Worm (Caenorhabditis elegans) whole organism, L2 larva: ENCODE data around the gene rhgf-2.

Source experiments
- C34F6.9 ChIP-seq: fragments of 150-350 bp; optimal IDR thresholded peaks from 2 replicates; lab custom pipeline; 2014; ENCODE audit warnings: missing biosample characterization, missing genetic modification characterization
- F13H6.1 ChIP-seq: sonication (generic microtip); optimal IDR thresholded peaks from 2 replicates; lab custom pipeline; 2016; ENCODE audit warnings: missing genetic modification characterization, missing compliant biosample characterization
- alr-1 ChIP-seq: fragments of 150-350 bp; optimal IDR thresholded peaks from 2 replicates; lab custom pipeline; 2014; ENCODE audit warnings: missing biosample characterization, missing genetic modification characterization
- aly-2 ChIP-seq: fragments of 150-350 bp; optimal IDR thresholded peaks from 2 replicates; lab custom pipeline; 2014; ENCODE audit warnings: missing biosample characterization, missing genetic modification characterization
- ama-1 ChIP-seq: fragments of 150-350 bp; optimal IDR thresholded peaks from 2 replicates; lab custom pipeline; 2018; ENCODE audit warnings: inconsistent platforms
- blmp-1 ChIP-seq: sonication (generic microtip); optimal IDR thresholded peaks from 2 replicates; lab custom pipeline; 2017; ENCODE audit warnings: missing genetic modification characterization, mild to moderate bottlenecking, missing compliant biosample characterization, antibody characterized with exemption, moderate library complexity; ENCODE audit not compliant: insufficient read depth
- ceh-16 ChIP-seq: fragments of 150-350 bp; optimal IDR thresholded peaks from 2 replicates; lab custom pipeline; 2014; ENCODE audit warnings: missing biosample characterization, missing genetic modification characterization
- ceh-82 ChIP-seq: fragments of 150-350 bp; optimal IDR thresholded peaks from 2 replicates; lab custom pipeline; 2014; ENCODE audit warnings: missing biosample characterization, missing genetic modification characterization
- crh-2 ChIP-seq: sonication (generic microtip); optimal IDR thresholded peaks from 2 replicates; lab custom pipeline; 2017; ENCODE audit warnings: missing biosample characterization, missing genetic modification characterization
- dmd-4 ChIP-seq: sonication (generic microtip); optimal IDR thresholded peaks from 2 replicates; lab custom pipeline; 2017; ENCODE audit warnings: missing biosample characterization, missing genetic modification characterization
- elt-1 ChIP-seq: fragments of 150-350 bp; optimal IDR thresholded peaks from 2 replicates; lab custom pipeline; 2014; ENCODE audit warnings: missing biosample characterization, missing genetic modification characterization
- elt-3 ChIP-seq: sonication (generic microtip); optimal IDR thresholded peaks from 2 replicates; lab custom pipeline; 2017; ENCODE audit warnings: missing biosample characterization, missing genetic modification characterization
- fos-1 ChIP-seq: fragments of 150-350 bp; optimal IDR thresholded peaks from 2 replicates; lab custom pipeline; 2014; ENCODE audit warnings: missing biosample characterization, missing genetic modification characterization
- gmeb-1 ChIP-seq: fragments of 150-350 bp; optimal IDR thresholded peaks from 2 replicates; lab custom pipeline; 2014; ENCODE audit warnings: missing biosample characterization, missing genetic modification characterization
- lin-11 ChIP-seq: fragments of 150-350 bp; sonication (generic microtip); optimal IDR thresholded peaks from 2 replicates; lab custom pipeline; 2014; ENCODE audit warnings: missing biosample characterization, missing genetic modification characterization, inconsistent platforms, mixed read lengths
- lsy-2 ChIP-seq, 2 experiments: fragments of 150-350 bp in 1 of 2; sonication (generic microtip) in 1 of 2; optimal IDR thresholded peaks; 2 replicates each; lab custom pipeline; 2014 to 2017; ENCODE audit warnings: missing biosample characterization in 2 of 2, missing genetic modification characterization in 2 of 2
- mab-5 ChIP-seq: fragments of 150-350 bp; optimal IDR thresholded peaks from 2 replicates; lab custom pipeline; 2014; ENCODE audit warnings: missing biosample characterization, missing genetic modification characterization
- mbf-1 ChIP-seq: sonication (generic microtip); optimal IDR thresholded peaks from 2 replicates; lab custom pipeline; 2017; ENCODE audit warnings: missing biosample characterization, missing genetic modification characterization
- mdl-1 ChIP-seq, 2 experiments: fragments of 150-350 bp in 1 of 2; sonication (generic microtip) in 1 of 2; optimal IDR thresholded peaks; 2 replicates each; lab custom pipeline; 2017; ENCODE audit warnings: missing biosample characterization in 2 of 2, missing genetic modification characterization in 2 of 2
- nhr-10 ChIP-seq: sonication (generic microtip); optimal IDR thresholded peaks from 2 replicates; lab custom pipeline; 2017; ENCODE audit warnings: missing biosample characterization, missing genetic modification characterization
- nhr-11 ChIP-seq: fragments of 150-350 bp; optimal IDR thresholded peaks from 2 replicates; lab custom pipeline; 2014; ENCODE audit warnings: missing biosample characterization, missing genetic modification characterization
- nhr-129 ChIP-seq: fragments of 150-350 bp; optimal IDR thresholded peaks from 2 replicates; lab custom pipeline; 2014; ENCODE audit warnings: missing biosample characterization, missing genetic modification characterization
- nhr-21 ChIP-seq: fragments of 150-350 bp; optimal IDR thresholded peaks from 2 replicates; lab custom pipeline; 2014; ENCODE audit warnings: missing biosample characterization, missing genetic modification characterization
- nhr-23 ChIP-seq: fragments of 150-350 bp; optimal IDR thresholded peaks from 2 replicates; lab custom pipeline; 2014; ENCODE audit warnings: missing biosample characterization, missing genetic modification reagents, missing genetic modification characterization
- nhr-237 ChIP-seq: fragments of 150-350 bp; optimal IDR thresholded peaks from 2 replicates; lab custom pipeline; 2014; ENCODE audit warnings: missing biosample characterization, missing genetic modification characterization
- nhr-6 ChIP-seq: fragments of 150-350 bp; optimal IDR thresholded peaks from 2 replicates; lab custom pipeline; 2014; ENCODE audit warnings: missing biosample characterization, missing genetic modification characterization
- nhr-77 ChIP-seq: fragments of 150-350 bp; optimal IDR thresholded peaks from 2 replicates; lab custom pipeline; 2014; ENCODE audit warnings: missing biosample characterization, missing genetic modification characterization
- peb-1 ChIP-seq: fragments of 150-350 bp; optimal IDR thresholded peaks from 2 replicates; lab custom pipeline; 2014; ENCODE audit warnings: missing biosample characterization, missing genetic modification characterization
- sma-3 ChIP-seq: sonication (generic microtip); optimal IDR thresholded peaks from 2 replicates; lab custom pipeline; 2016; ENCODE audit warnings: missing genetic modification reagents, missing genetic modification characterization, missing compliant biosample characterization
- sma-9 ChIP-seq, 2 experiments: fragments of 150-350 bp in 1 of 2; sonication (generic microtip) in 1 of 2; optimal IDR thresholded peaks; 2 replicates each; lab custom pipeline; 2014 to 2016; ENCODE audit warnings: missing genetic modification characterization in 2 of 2, mild to moderate bottlenecking in 1 of 2, missing biosample characterization in 1 of 2, missing compliant biosample characterization in 1 of 2, missing genetic modification reagents in 1 of 2, moderate library complexity in 1 of 2
- unc-39 ChIP-seq: fragments of 150-350 bp; optimal IDR thresholded peaks from 2 replicates; lab custom pipeline; 2014; ENCODE audit warnings: missing biosample characterization, missing genetic modification characterization
- unc-55 ChIP-seq: fragments of 150-350 bp; sonication (generic microtip); optimal IDR thresholded peaks from 3 replicates; lab custom pipeline; 2014; ENCODE audit warnings: missing biosample characterization, missing genetic modification reagents, missing genetic modification characterization
- unc-62 ChIP-seq: fragments of 150-350 bp; optimal IDR thresholded peaks from 2 replicates; lab custom pipeline; 2014; ENCODE audit warnings: missing biosample characterization, missing genetic modification reagents, missing genetic modification characterization
- zag-1 ChIP-seq: fragments of 150-350 bp; optimal IDR thresholded peaks from 2 replicates; lab custom pipeline; 2014; ENCODE audit warnings: missing biosample characterization, missing genetic modification characterization
- ztf-1 ChIP-seq: fragments of 200-800 bp; sonication (Bioruptor generic); conservative IDR thresholded peaks from 2 replicates; pipeline ENCODE4 v1.3.6; 2022; ENCODE audit warnings: missing genetic modification characterization, missing compliant biosample characterization
- ztf-11 ChIP-seq: sonication (generic microtip); optimal IDR thresholded peaks from 2 replicates; lab custom pipeline; 2017; ENCODE audit warnings: missing biosample characterization, missing genetic modification characterization
- ztf-4 ChIP-seq: fragments of 150-350 bp; optimal IDR thresholded peaks from 2 replicates; lab custom pipeline; 2014; ENCODE audit warnings: missing biosample characterization, missing genetic modification characterization

Gene rhgf-2

DNA sequence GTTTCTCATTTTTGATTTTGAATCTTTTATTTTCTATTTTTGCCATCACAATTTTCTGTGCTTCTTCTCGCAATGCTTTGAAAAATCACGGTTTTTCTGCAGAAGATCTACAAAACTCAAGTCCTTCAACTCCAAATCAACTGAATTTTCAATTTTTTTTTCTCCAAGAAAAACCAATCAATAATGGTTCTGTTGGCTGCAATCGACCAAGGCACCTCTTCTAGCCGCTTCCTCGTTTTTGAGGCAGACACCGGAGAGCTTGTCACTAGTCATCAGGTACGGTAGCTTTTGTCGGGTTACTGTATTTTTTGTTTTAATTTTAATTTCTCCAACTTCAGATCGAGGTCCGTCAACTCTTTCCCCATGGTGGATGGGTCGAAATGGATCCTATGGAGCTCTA is 8.8 kb upstream of the rhgf-2 start, which contains the start of gene R11F4.1:
Gene R11F4.1 (plus strand): TSS at position 103 of the 400 bp plus-strand sequence.
- TF ChIP-seq dmd-4 (tag; lab: Kevin White, UChicago) (no peak), nhr-23 (tag; lab: Kevin White, UChicago) (no peak), F13H6.1 (tag; lab: Kevin White, UChicago) (no peak), peb-1 (tag; lab: Kevin White, UChicago) (no peak), ztf-1 (no peak), sma-9 (GFP tag; optimal IDR thresholded peaks at IDR 0.05; lab: Kevin White, UChicago) (no peak), sma-9 (tag; optimal IDR thresholded peaks at IDR 0.05; lab: Kevin White, UChicago) (no peak), elt-3 (tag; lab: Kevin White, UChicago) (no peak), crh-2 (tag; lab: Kevin White, UChicago) (no peak), nhr-129 (no peak), alr-1 (no peak), gmeb-1 (tag; lab: Kevin White, UChicago) (no peak), aly-2 (tag; lab: Kevin White, UChicago) (no peak), nhr-237 (tag; lab: Kevin White, UChicago) (no peak), lin-11 (tag; lab: Kevin White, UChicago) (no peak), ztf-11 (no peak), ama-1 (lab: Kevin White, UChicago) (no peak)

DNA sequence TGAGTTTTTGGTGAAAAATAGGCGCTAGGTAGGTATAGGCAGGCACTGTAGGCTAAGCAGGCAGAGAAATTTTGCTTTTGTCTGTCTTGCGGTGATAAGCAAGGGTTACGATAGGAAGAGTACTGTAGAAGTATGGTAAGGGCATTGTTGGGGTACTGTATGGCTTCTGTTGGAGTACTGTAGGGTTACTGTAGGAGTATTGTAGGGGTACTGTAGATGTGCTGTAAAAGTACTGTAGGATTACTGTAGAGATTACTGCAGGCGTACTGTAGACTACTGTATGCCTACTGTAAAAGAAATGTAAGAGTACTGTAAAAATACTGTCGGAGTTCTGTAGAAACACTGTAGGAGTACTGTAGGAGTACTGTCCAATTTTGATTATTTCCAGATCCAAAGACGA is 8.1 kb upstream of the rhgf-2 start:
- no peak for TF ChIP-seq ama-1 (lab: Kevin White, UChicago)
- TF ChIP-seq lsy-2 (tag; optimal IDR thresholded peaks at IDR 0.05; lab: Kevin White, UChicago): peak in 1 of 2 experiments; percentile 13
- no peak for TF ChIP-seq unc-62
- TF ChIP-seq, all 48 proteins: peak for 1

DNA sequence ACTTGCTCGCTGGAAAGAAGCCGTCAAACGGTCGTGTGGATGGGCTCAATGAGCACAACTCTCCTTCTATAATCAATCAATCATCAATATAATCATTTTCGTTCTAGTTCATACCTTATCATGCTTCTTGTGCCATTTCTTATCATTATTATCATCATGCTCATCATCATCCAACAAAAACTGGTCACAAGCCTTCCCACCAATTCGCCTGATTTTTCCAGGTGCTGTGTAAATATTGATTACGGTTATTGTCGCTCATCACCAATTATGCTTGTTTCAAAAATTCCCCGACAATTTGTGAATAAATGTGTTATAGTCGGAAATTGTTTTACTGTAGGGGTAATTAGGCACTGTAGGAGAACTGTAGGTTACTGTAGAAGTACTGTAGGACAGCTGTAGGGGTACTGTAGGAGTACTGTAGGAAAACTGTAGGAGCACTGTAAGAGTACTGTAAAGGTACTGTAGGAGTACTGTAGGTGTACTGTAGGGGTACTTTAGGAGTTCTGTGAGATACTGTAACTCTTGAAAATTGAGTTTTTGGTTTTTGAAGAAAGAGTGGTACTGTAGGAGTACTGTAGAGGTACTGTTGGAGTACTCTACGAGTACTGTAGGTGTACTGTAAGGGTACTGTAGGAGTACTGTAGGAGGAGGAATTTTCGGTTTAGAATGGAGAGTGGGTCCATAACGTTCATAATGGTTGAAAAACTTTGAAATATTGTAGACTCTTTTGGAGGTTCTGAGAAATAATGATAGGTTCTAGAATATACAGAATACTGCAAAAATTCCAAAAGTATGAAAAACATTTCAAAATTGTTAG is 6.3 kb upstream of the rhgf-2 start:
- TF ChIP-seq lin-11 (tag; lab: Kevin White, UChicago) (no peak), ceh-16 (no peak), ztf-11 (no peak), alr-1 (no peak), crh-2 (tag; lab: Kevin White, UChicago) (no peak), nhr-6 (no peak), aly-2 (tag; lab: Kevin White, UChicago) (no peak), ztf-4 (tag; lab: Kevin White, UChicago) (no peak), mab-5 (tag; lab: Kevin White, UChicago) (no peak), unc-39 (tag; lab: Kevin White, UChicago) (no peak), lsy-2 (tag; optimal IDR thresholded peaks at IDR 0.05; lab: Kevin White, UChicago) (peak; percentile 2 to 88), zag-1 (tag; lab: Kevin White, UChicago) (no peak), mdl-1 (tag; optimal IDR thresholded peaks at IDR 0.05; lab: Kevin White, UChicago) (no peak), ama-1 (lab: Kevin White, UChicago) (peak; percentile 68), nhr-237 (tag; lab: Kevin White, UChicago) (no peak), gmeb-1 (tag; lab: Kevin White, UChicago) (no peak), nhr-129 (no peak), F13H6.1 (tag; lab: Kevin White, UChicago) (no peak), C34F6.9 (tag; lab: Kevin White, UChicago) (no peak), sma-9 (GFP tag; optimal IDR thresholded peaks at IDR 0.05; lab: Kevin White, UChicago) (peak; percentile 32), sma-9 (tag; optimal IDR thresholded peaks at IDR 0.05; lab: Kevin White, UChicago) (no peak), sma-3 (GFP tag; lab: Kevin White, UChicago) (peak; percentile 32), nhr-10 (no peak), ztf-1 (no peak), fos-1 (no peak), peb-1 (tag; lab: Kevin White, UChicago) (no peak), nhr-21 (tag; lab: Kevin White, UChicago) (peak; percentile 57)

DNA sequence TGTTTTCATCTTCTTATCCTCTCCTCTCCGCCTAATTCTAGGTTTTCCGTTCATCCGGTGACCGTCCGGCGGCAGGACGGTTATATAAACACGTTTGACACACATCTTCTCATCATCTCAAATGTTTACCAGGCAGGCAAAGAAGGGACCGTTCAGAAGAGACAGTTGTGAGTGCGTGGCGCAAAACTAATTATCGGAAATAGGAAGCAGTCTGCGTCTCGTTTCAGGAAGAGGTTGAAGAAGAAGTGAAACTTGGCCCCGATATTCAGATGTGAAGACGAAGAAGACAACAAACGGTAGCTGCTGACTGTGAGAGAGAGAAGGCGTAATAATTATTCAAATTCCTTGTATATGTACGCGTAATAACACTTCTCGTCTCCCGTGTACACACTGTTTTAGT is 1.8 kb upstream of the rhgf-2 start:
- TF ChIP-seq nhr-77 (tag; lab: Kevin White, UChicago) (no peak), blmp-1 (tag; lab: Kevin White, UChicago) (no peak)

DNA sequence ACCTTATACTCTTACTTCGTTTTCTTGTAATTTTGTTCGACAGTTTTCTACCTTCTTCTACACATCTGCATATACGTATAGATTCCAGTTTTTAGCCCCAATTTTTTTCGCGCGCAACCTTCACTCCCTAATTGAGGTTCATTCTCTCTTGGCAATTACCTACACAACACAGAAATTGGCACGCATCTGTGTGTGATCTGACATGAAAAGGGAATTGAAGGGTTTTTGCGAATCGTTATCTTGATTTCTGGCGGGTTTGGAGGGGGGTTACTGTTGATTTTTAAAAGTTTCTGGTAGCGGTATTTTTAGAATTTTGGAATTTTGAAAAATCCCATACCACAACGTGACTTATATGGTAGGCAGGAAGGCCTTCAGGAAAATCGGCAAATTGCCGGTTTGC is 2.1 kb downstream of the rhgf-2 start:
- TF ChIP-seq lsy-2 (tag; optimal IDR thresholded peaks at IDR 0.05; lab: Kevin White, UChicago) (no peak), ceh-82 (no peak), unc-55 (GFP tag; lab: Kevin White, UChicago) (no peak), ztf-11 (no peak), nhr-11 (no peak), elt-3 (tag; lab: Kevin White, UChicago) (no peak), crh-2 (tag; lab: Kevin White, UChicago) (no peak), nhr-129 (no peak), mbf-1 (tag; lab: Kevin White, UChicago) (no peak), sma-9 (GFP tag; optimal IDR thresholded peaks at IDR 0.05; lab: Kevin White, UChicago) (no peak), sma-9 (tag; optimal IDR thresholded peaks at IDR 0.05; lab: Kevin White, UChicago) (no peak), lin-11 (tag; lab: Kevin White, UChicago) (no peak), nhr-10 (no peak), nhr-21 (tag; lab: Kevin White, UChicago) (no peak), ztf-4 (tag; lab: Kevin White, UChicago) (no peak), elt-1 (tag; lab: Kevin White, UChicago) (no peak)
